Worm (Caenorhabditis elegans): ENCODE measurements around the gene fbxb-21.

DNA sequence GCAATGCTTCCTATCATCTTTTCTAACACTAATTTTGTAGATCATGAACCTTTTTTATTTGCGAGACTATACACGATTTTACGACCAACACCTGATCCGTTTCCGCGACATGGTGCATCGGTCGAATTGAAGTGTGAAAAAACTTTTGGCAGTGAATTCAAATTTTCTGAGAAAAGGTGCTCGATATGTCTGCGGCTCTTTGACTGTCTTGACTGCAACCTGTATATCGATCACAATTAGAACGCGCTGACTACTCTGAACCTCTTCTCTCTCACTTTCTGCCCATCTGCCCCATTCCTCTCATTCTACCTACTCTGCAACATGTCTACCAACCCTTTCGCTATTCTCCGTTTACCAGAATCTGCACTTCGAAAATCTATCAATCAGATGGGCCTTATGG, 33.5 kb upstream of the fbxb-21 start, which contains the start of gene fbxb-26:
- TF ChIP-seq flh-1 (GFP tag; optimal IDR thresholded peaks at IDR 0.05) (no peak), snpc-4 (tag; optimal IDR thresholded peaks at IDR 0.05) (no peak), hlh-1 (tag; optimal IDR thresholded peaks at IDR 0.05) (no peak), lin-32 (GFP tag; optimal IDR thresholded peaks at IDR 0.05) (no peak), elt-1 (tag; optimal IDR thresholded peaks at IDR 0.05; ENCODE audit: borderline replicate concordance, insufficient read depth) (no peak), nhr-237 (tag; optimal IDR thresholded peaks at IDR 0.05) (no peak)
